Fruit fly (Drosophila melanogaster): ENCODE results near the gene hoip.

Gene hoip

dm6 chr2L:9660516-9660920 is 39.1 kb upstream of the hoip start (continued):
- TF ChIP-seq bbx (GFP tag; IDR thresholded peaks at IDR 0.05; ENCODE audit: partially characterized antibody) (no peak), Neu2 (GFP tag; optimal IDR thresholded peaks at IDR 0.05; ENCODE audit: borderline replicate concordance) (no peak), trh (GFP tag; optimal IDR thresholded peaks at IDR 0.05) (no peak), caup (GFP tag; optimal IDR thresholded peaks at IDR 0.05; ENCODE audit: severe bottlenecking) (peak; percentile 85), CG17829 (tag; optimal IDR thresholded peaks at IDR 0.05) (peak; percentile 40), al (GFP tag; IDR thresholded peaks at IDR 0.05) (no peak; the same call in 1 of the 2 replicates), Side (GFP tag; optimal IDR thresholded peaks at IDR 0.05) (no peak), E2f1 (GFP tag; IDR thresholded peaks at IDR 0.05) (peak; percentile 61), gt (GFP tag; IDR thresholded peaks at IDR 0.05) (no peak), CG10366 (GFP tag; IDR thresholded peaks at IDR 0.05) (peak; percentile 47), Bteb2 (GFP tag; optimal IDR thresholded peaks at IDR 0.05) (peak; percentile 23), CG15514 (GFP tag; optimal IDR thresholded peaks at IDR 0.05) (peak; percentile 71), CG9727 (GFP tag; optimal IDR thresholded peaks at IDR 0.05) (peak; percentile 82), Dek (tag; optimal IDR thresholded peaks at IDR 0.05) (peak; percentile 78), CG6683 (GFP tag; optimal IDR thresholded peaks at IDR 0.05) (peak; percentile 82), CG8944 (GFP tag; optimal IDR thresholded peaks at IDR 0.05) (no peak), HmgD (GFP tag; optimal IDR thresholded peaks at IDR 0.05) (no peak), grau (tag; optimal IDR thresholded peaks at IDR 0.05) (peak; percentile 79), CG2678 (tag; optimal IDR thresholded peaks at IDR 0.05) (peak; percentile 91), Sry-δ (GFP tag; optimal IDR thresholded peaks at IDR 0.05) (no peak), bowl (GFP tag; IDR thresholded peaks at IDR 0.05) (no peak; the same call in 1 of the 2 replicates), ind (GFP tag; optimal IDR thresholded peaks at IDR 0.05) (peak; percentile 66), Atf6 (GFP tag; IDR thresholded peaks at IDR 0.05) (peak; percentile 83), NK7.1 (GFP tag; optimal IDR thresholded peaks at IDR 0.05) (peak; percentile 16), CG2875 (GFP tag; optimal IDR thresholded peaks at IDR 0.05) (peak; percentile 20), toy (GFP tag; IDR thresholded peaks at IDR 0.05) (no peak), CG11504 (tag; optimal IDR thresholded peaks at IDR 0.05) (peak; percentile 88), CrebB (tag; optimal IDR thresholded peaks at IDR 0.05) (peak; percentile 46), ash1 (GFP tag; optimal IDR thresholded peaks at IDR 0.05) (no peak), corto (GFP tag; optimal IDR thresholded peaks at IDR 0.05) (no peak), Jarid2 (GFP tag; optimal IDR thresholded peaks at IDR 0.05) (peak; percentile 37), CG14667 (GFP tag; IDR thresholded peaks at IDR 0.05) (peak; percentile 58), CG4820 (GFP tag; optimal IDR thresholded peaks at IDR 0.05) (peak; percentile 51), wek (GFP tag; optimal IDR thresholded peaks at IDR 0.05) (no peak), CG16779 (GFP tag; IDR thresholded peaks at IDR 0.05) (peak; percentile 53; the same call in 1 of the 2 replicates), NC2α (GFP tag; optimal IDR thresholded peaks at IDR 0.05) (no peak), Dbx (GFP tag; IDR thresholded peaks at IDR 0.05) (peak; percentile 84), dpn (GFP tag; optimal IDR thresholded peaks at IDR 0.05) (peak; percentile 46 to 62), Ssrp (tag; optimal IDR thresholded peaks at IDR 0.05) (peak; percentile 66), CG1529 (GFP tag; optimal IDR thresholded peaks at IDR 0.05) (peak; percentile 22), Ptx1 (GFP tag; IDR thresholded peaks at IDR 0.05) (peak; percentile 79), H15 (GFP tag; IDR thresholded peaks at IDR 0.05) (peak; percentile 53; the same call in 1 of the 3 replicates), Hmr (GFP tag; optimal IDR thresholded peaks at IDR 0.05) (peak; percentile 92), Gsc (GFP tag; IDR thresholded peaks at IDR 0.05) (0 out of 2 replicates have a peak, but pooled peaks have one; percentile 15), Atf3 (GFP tag; optimal IDR thresholded peaks at IDR 0.05) (peak; percentile 64), CG6254 (GFP tag; optimal IDR thresholded peaks at IDR 0.05) (peak; percentile 17), Mad (GFP tag; optimal IDR thresholded peaks at IDR 0.05) (peak; percentile 32), Six4 (GFP tag; optimal IDR thresholded peaks at IDR 0.05) (no peak), yki (optimal IDR thresholded peaks at IDR 0.05) (no peak), run (tag; optimal IDR thresholded peaks at IDR 0.05) (peak; percentile 41), ken (GFP tag; IDR thresholded peaks at IDR 0.05) (0 out of 3 replicates have a peak, but pooled peaks have one; percentile 33)

Data from whole organism, embryonic.